Worm (Caenorhabditis elegans): ENCODE results near the gene cht-6.

Gene cht-6

DNA sequence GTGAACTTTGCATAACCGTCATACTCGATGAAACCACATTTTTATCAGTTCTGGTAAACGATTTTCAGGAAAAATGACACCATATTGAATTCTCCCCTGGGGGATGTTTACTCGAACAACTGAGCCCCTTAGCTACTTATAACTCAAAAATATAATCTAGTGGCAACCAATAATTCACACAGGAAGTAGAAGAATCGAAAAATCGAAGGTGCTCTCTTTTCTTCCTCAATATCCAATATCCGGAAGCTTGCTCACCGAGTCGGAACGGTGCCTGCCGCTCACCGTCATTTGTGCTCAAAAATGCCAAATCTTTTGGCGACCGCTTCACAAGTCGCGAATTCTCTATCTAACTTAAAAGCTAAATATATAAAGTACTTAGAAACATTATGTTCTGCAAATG lies 27.2 kb downstream of the cht-6 start, which contains the start of gene T05H4.3:
Gene T05H4.3 (plus strand): TSS at position 301 of the 400 bp plus-strand sequence.
- peak; percentile 65 for TF ChIP-seq aha-1 (tag)
- TF ChIP-seq snpc-4 (tag; optimal IDR thresholded peaks at IDR 0.05) = no peak
- no peak for TF ChIP-seq lin-38 (GFP tag; IDR thresholded peaks at IDR 0.05)

DNA sequence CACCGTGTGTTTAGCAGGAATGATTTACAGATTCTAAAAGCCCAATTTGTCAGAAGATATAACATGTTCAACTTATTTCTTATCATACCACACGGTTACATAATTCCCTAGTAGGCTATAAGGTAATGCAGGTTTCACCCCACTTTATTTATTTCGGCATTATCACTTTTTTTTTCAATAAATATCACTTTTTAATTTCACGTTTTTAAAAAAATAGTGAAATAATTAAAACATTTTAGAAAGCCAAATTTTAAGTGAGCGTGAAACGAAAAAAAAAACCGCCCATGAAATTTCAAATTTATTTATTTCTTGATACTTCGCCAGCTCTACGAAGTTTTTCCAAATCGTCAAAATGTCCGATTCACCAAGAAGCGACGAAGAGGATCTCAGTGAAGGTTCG lies 33.6 kb downstream of the cht-6 start, which contains the start of gene fbxa-196:
Gene fbxa-196 (plus strand): TSS at position 301 of the 400 bp plus-strand sequence.
- TF ChIP-seq tra-1 (GFP tag; IDR thresholded peaks at IDR 0.05) = no peak
- no peak for TF ChIP-seq egl-43 (GFP tag; IDR thresholded peaks at IDR 0.05)
- TF ChIP-seq ceh-32 (tag; optimal IDR thresholded peaks at IDR 0.05; ENCODE audit: poor library complexity) = no peak
- TF ChIP-seq unc-62 (GFP tag; optimal IDR thresholded peaks at IDR 0.05 in 1 of 2) = no peak
- TF ChIP-seq unc-62 (tag; optimal IDR thresholded peaks at IDR 0.05) = no peak
- no peak for TF ChIP-seq mes-2 (tag; optimal IDR thresholded peaks at IDR 0.05; ENCODE audit: poor library complexity, severe bottlenecking)
- TF ChIP-seq Y105C5A.15 (GFP tag; IDR thresholded peaks at IDR 0.05) = no peak
- no peak for TF ChIP-seq nhr-11 (tag; optimal IDR thresholded peaks at IDR 0.05)
- no peak for TF ChIP-seq lin-39 (tag; optimal IDR thresholded peaks at IDR 0.05)
- no peak for TF ChIP-seq nhr-102 (tag; optimal IDR thresholded peaks at IDR 0.05)
- no peak for TF ChIP-seq pqm-1 (tag; optimal IDR thresholded peaks at IDR 0.05)

DNA sequence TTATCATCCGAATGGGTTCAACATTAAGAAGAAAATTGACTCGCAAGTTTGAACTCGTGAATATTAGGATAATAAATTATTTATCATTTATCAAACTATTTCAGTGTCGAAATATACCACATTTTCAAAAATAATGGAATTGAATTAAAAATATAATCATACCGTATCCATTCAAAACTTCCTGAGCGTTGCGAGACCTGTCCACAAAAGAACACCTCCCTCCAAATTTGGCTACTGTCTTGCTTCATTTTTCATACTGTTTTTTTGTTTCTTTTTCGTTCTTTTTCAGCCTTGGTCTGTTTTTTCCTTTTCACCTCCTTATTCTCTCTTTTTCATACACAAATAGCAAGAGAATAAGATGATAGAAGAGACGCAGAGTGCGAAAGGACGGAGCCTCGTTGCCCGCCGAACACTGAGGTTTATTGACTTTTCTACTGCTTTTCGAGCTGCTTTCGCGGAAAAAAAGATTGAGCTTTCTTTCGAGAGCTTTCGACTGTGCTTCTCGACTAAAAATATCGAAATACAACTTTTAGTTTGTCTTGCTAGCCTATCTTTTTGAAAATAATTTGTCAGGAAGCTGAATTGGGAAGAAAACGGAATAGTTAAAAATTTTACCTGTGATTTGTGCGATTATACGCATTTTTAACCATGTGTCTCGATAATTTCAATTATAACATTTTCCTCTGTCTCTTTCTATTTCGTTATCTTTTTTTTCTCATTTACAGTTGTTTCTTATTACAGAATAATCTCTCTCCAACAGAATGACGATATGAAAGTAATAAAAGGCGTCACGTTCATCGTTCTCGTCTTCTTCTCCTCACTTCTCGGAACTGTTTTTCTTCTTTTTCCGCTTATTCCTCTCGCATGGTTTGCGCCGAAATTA lies 35.6 kb downstream of the cht-6 start, which contains the start of gene acl-8:
Gene acl-8 (plus strand): TSS at position 742 of the 883 bp plus-strand sequence.
- TF ChIP-seq T20F7.1 (GFP tag; optimal IDR thresholded peaks at IDR 0.05) (peak; percentile 37), nhr-28 (tag; optimal IDR thresholded peaks at IDR 0.05) (peak; percentile 73), F37D6.2 (tag; optimal IDR thresholded peaks at IDR 0.05) (no peak), daf-16 (GFP tag; optimal IDR thresholded peaks at IDR 0.05) (no peak), daf-16 (tag; optimal IDR thresholded peaks at IDR 0.05) (peak; percentile 61), dve-1 (tag; optimal IDR thresholded peaks at IDR 0.05; ENCODE audit: insufficient read depth) (peak; percentile 34), madf-5 (GFP tag; IDR thresholded peaks at IDR 0.05) (no peak), ceh-28 (tag; optimal IDR thresholded peaks at IDR 0.05) (no peak), pha-4 (GFP tag; IDR thresholded peaks at IDR 0.05) (no peak), pha-4 (tag; optimal IDR thresholded peaks at IDR 0.05) (peak; percentile 19), unc-130 (GFP tag; optimal IDR thresholded peaks at IDR 0.05) (no peak), daf-12 (tag; optimal IDR thresholded peaks at IDR 0.05) (no peak), lin-1 (GFP tag; IDR thresholded peaks at IDR 0.05) (no peak), madf-9 (GFP tag; conservative IDR thresholded peaks at IDR 0.05) (no peak), ztf-7 (tag; optimal IDR thresholded peaks at IDR 0.05) (no peak), Y48G9A.11 (GFP tag; IDR thresholded peaks at IDR 0.05) (0 out of 2 replicates have a peak, but pooled peaks have one; percentile 16), dmd-6 (GFP tag; IDR thresholded peaks at IDR 0.05) (peak; percentile 69), ces-1 (GFP tag; optimal IDR thresholded peaks at IDR 0.05) (no peak), F49E8.2 (tag; optimal IDR thresholded peaks at IDR 0.05; ENCODE audit: borderline replicate concordance) (no peak), aha-1 (tag) (peak; percentile 23), php-3 (GFP tag; IDR thresholded peaks at IDR 0.05) (0 out of 2 replicates have a peak, but pooled peaks have one; percentile 51), ZK337.2 (GFP tag; IDR thresholded peaks at IDR 0.05) (no peak), tra-1 (GFP tag; IDR thresholded peaks at IDR 0.05) (no peak), mxl-3 (GFP tag; optimal IDR thresholded peaks at IDR 0.05) (peak; percentile 51), D1046.2 (GFP tag; IDR thresholded peaks at IDR 0.05) (no peak), lin-13 (GFP tag; optimal IDR thresholded peaks at IDR 0.05) (no peak), T26A8.4 (GFP tag; IDR thresholded peaks at IDR 0.05) (no peak), pqm-1 (tag; optimal IDR thresholded peaks at IDR 0.05) (peak; percentile 84), fkh-10 (GFP tag; optimal IDR thresholded peaks at IDR 0.05) (no peak), lin-39 (tag; optimal IDR thresholded peaks at IDR 0.05) (no peak), unc-62 (GFP tag; optimal IDR thresholded peaks at IDR 0.05 in 1 of 2) (peak in 1 of 2 experiments; percentile 84), unc-62 (tag; optimal IDR thresholded peaks at IDR 0.05) (no peak), hlh-11 (tag; optimal IDR thresholded peaks at IDR 0.05) (peak; percentile 59), duxl-1 (tag; optimal IDR thresholded peaks at IDR 0.05; ENCODE audit: poor library complexity) (no peak), ceh-44 (GFP tag; IDR thresholded peaks at IDR 0.05) (no peak)
